Fruit fly (Drosophila melanogaster) whole organism, embryonic: ENCODE measurements around the gene CG7551.

Experiments
- ATbp ChIP-seq: fragments of 200-800 bp; sonication (Bioruptor generic); optimal IDR thresholded peaks from 2 replicates; lab custom pipeline; 2017; ENCODE audit warnings: missing biosample characterization, mild to moderate bottlenecking, missing genetic modification characterization, missing genetic modification reagents
- Asciz ChIP-seq: fragments of 200-800 bp; sonication (Bioruptor generic); optimal IDR thresholded peaks from 2 replicates; lab custom pipeline; 2017; ENCODE audit warnings: missing biosample characterization, mild to moderate bottlenecking, missing genetic modification characterization, missing genetic modification reagents
- Atf3 ChIP-seq: fragments of 200-800 bp; sonication (Bioruptor generic); optimal IDR thresholded peaks from 3 replicates; lab custom pipeline; 2016; ENCODE audit warnings: missing biosample characterization, missing genetic modification characterization
- B-H1 ChIP-seq: fragments of 200-800 bp; sonication (Bioruptor generic); IDR thresholded peaks from 3 replicates; pipeline ENCODE4 v1.3.6; 2022; ENCODE audit warnings: missing biosample characterization, missing genetic modification characterization
- CG11085 ChIP-seq: fragments of 200-800 bp; sonication (Bioruptor generic); IDR thresholded peaks from 2 replicates; pipeline ENCODE4 v1.3.6; 2022; ENCODE audit warnings: missing biosample characterization, missing genetic modification characterization
- CG11093 ChIP-seq: fragments of 200-800 bp; sonication (Bioruptor generic); IDR thresholded peaks from 3 replicates; pipeline ENCODE4 v1.3.6; 2022; ENCODE audit warnings: missing biosample characterization, missing genetic modification characterization
- CG11696 ChIP-seq: fragments of 200-800 bp; sonication (Bioruptor generic); IDR thresholded peaks from 2 replicates; pipeline ENCODE4 v1.3.6; 2022; ENCODE audit warnings: missing biosample characterization, missing genetic modification characterization
- CG12071 ChIP-seq: fragments of 200-800 bp; sonication (Bioruptor generic); optimal IDR thresholded peaks from 3 replicates; lab custom pipeline; 2018; ENCODE audit warnings: missing biosample characterization, mild to moderate bottlenecking, missing genetic modification characterization
- CG13296 ChIP-seq: fragments of 200-800 bp; sonication (Bioruptor generic); optimal IDR thresholded peaks from 3 replicates; lab custom pipeline; 2018; ENCODE audit warnings: missing biosample characterization, mild to moderate bottlenecking, missing genetic modification characterization
- CG15073 ChIP-seq: fragments of 200-800 bp; sonication (Bioruptor generic); optimal IDR thresholded peaks from 2 replicates; lab custom pipeline; 2016; ENCODE audit warnings: missing biosample characterization, missing genetic modification characterization
- CG17612 ChIP-seq: fragments of 200-800 bp; sonication (Bioruptor generic); IDR thresholded peaks from 2 replicates; pipeline ENCODE4 v1.3.6; 2022; ENCODE audit warnings: missing biosample characterization, missing genetic modification characterization
- CG1792 ChIP-seq: fragments of 200-800 bp; sonication (Bioruptor generic); optimal IDR thresholded peaks from 2 replicates; lab custom pipeline; 2016; ENCODE audit warnings: missing biosample characterization, missing genetic modification characterization
- CG2116 ChIP-seq: fragments of 200-800 bp; sonication (Bioruptor generic); optimal IDR thresholded peaks from 3 replicates; lab custom pipeline; 2018; ENCODE audit warnings: missing biosample characterization, mild to moderate bottlenecking, missing genetic modification characterization
- CG2889 ChIP-seq: fragments of 200-800 bp; sonication (Bioruptor generic); IDR thresholded peaks from 3 replicates; pipeline ENCODE4 v1.3.6; 2022; ENCODE audit warnings: missing biosample characterization, missing genetic modification characterization
- CG32532 ChIP-seq: fragments of 200-800 bp; sonication (Bioruptor generic); IDR thresholded peaks from 2 replicates; pipeline ENCODE4 v1.3.6; 2022; ENCODE audit warnings: missing biosample characterization, missing genetic modification characterization
- CG4424 ChIP-seq: fragments of 200-800 bp; sonication (Bioruptor generic); optimal IDR thresholded peaks from 3 replicates; lab custom pipeline; 2016; ENCODE audit warnings: missing biosample characterization, missing genetic modification characterization
- CG4730 ChIP-seq: fragments of 200-800 bp; sonication (Bioruptor generic); IDR thresholded peaks from 2 replicates; pipeline ENCODE4 v1.3.6; 2022; ENCODE audit warnings: missing biosample characterization, missing genetic modification characterization
- CG6689 ChIP-seq: fragments of 200-800 bp; sonication (Bioruptor generic); IDR thresholded peaks from 2 replicates; pipeline ENCODE4 v1.3.6; 2022; ENCODE audit warnings: missing biosample characterization, missing genetic modification characterization
- CG6854 ChIP-seq: fragments of 200-800 bp; sonication (Bioruptor generic); optimal IDR thresholded peaks from 3 replicates; lab custom pipeline; 2017; ENCODE audit warnings: missing biosample characterization, mild to moderate bottlenecking, missing genetic modification characterization
- CG7357 ChIP-seq: fragments of 200-800 bp; sonication (Bioruptor generic); IDR thresholded peaks from 3 replicates; pipeline ENCODE4 v1.3.6; 2022; ENCODE audit warnings: missing biosample characterization, missing genetic modification characterization
- CG8388 ChIP-seq: fragments of 200-800 bp; sonication (Bioruptor generic); optimal IDR thresholded peaks from 2 replicates; lab custom pipeline; 2019; ENCODE audit warnings: missing biosample characterization, mild to moderate bottlenecking, missing genetic modification characterization, moderate library complexity
- Camta ChIP-seq: fragments of 200-800 bp; sonication (Bioruptor generic); optimal IDR thresholded peaks from 2 replicates; lab custom pipeline; 2016; ENCODE audit warnings: missing biosample characterization, missing genetic modification characterization
- CrebB ChIP-seq: fragments of 200-800 bp; sonication (Bioruptor generic); optimal IDR thresholded peaks from 3 replicates; lab custom pipeline; 2018; ENCODE audit warnings: missing biosample characterization, mild to moderate bottlenecking, missing genetic modification characterization
- D19B ChIP-seq: fragments of 200-800 bp; sonication (Bioruptor generic); optimal IDR thresholded peaks from 2 replicates; lab custom pipeline; 2017; ENCODE audit warnings: missing biosample characterization, mild to moderate bottlenecking, missing genetic modification characterization
- E2f2 ChIP-seq: fragments of 200-800 bp; sonication (Bioruptor generic); IDR thresholded peaks from 2 replicates; pipeline ENCODE4 v1.3.6; 2022; ENCODE audit warnings: missing biosample characterization, missing genetic modification characterization
- Ptx1 ChIP-seq: fragments of 200-800 bp; sonication (Bioruptor generic); IDR thresholded peaks from 2 replicates; pipeline ENCODE4 v1.3.6; 2022; ENCODE audit warnings: missing biosample characterization, missing genetic modification characterization
- Trl ChIP-seq, 3 experiments: fragments of >200 bp in 2 of 3; fragments of 200-800 bp in 1 of 3; sonication (Bioruptor generic) in 1 of 3; optimal IDR thresholded peaks; 2 replicates in 1 of 3; 3 replicates in 2 of 3; lab custom pipeline; 2016 to 2017; ENCODE audit warnings: missing biosample characterization in 1 of 3, missing genetic modification characterization in 1 of 3
- bbx ChIP-seq: fragments of 200-800 bp; sonication (Bioruptor generic); IDR thresholded peaks from 2 replicates; pipeline ENCODE4 v1.3.6; 2022; ENCODE audit warnings: missing biosample characterization, missing genetic modification characterization; ENCODE audit not compliant: partially characterized antibody
- bsh ChIP-seq, 2 experiments: fragments of 200-800 bp; sonication (Bioruptor generic); optimal IDR thresholded peaks; 2 replicates each; lab custom pipeline; 2017 to 2018; ENCODE audit warnings: mild to moderate bottlenecking in 2 of 2, missing biosample characterization in 2 of 2, missing genetic modification characterization in 2 of 2, moderate library complexity in 1 of 2
- cato ChIP-seq: fragments of 200-800 bp; sonication (Bioruptor generic); optimal IDR thresholded peaks from 2 replicates; lab custom pipeline; 2016; ENCODE audit warnings: missing biosample characterization, missing genetic modification characterization, borderline replicate concordance
- caup ChIP-seq: fragments of 200-800 bp; sonication (Bioruptor generic); optimal IDR thresholded peaks from 3 replicates; lab custom pipeline; 2017; ENCODE audit warnings: missing biosample characterization, mild to moderate bottlenecking, missing genetic modification characterization, moderate library complexity; ENCODE audit not compliant: severe bottlenecking
- fd102C ChIP-seq: fragments of 200-800 bp; sonication (Bioruptor generic); optimal IDR thresholded peaks from 2 replicates; lab custom pipeline; 2018; ENCODE audit warnings: missing biosample characterization, mild to moderate bottlenecking, missing genetic modification characterization, moderate library complexity
- her ChIP-seq: fragments of 200-800 bp; sonication (Bioruptor generic); optimal IDR thresholded peaks from 2 replicates; lab custom pipeline; 2016; ENCODE audit warnings: missing biosample characterization, missing genetic modification characterization
- jing ChIP-seq: fragments of 200-800 bp; sonication (Bioruptor generic); optimal IDR thresholded peaks from 2 replicates; lab custom pipeline; 2018; ENCODE audit warnings: missing biosample characterization, mild to moderate bottlenecking, missing genetic modification characterization
- lilli ChIP-seq: fragments of 200-800 bp; sonication (Bioruptor generic); optimal IDR thresholded peaks from 3 replicates; lab custom pipeline; 2016; ENCODE audit warnings: missing biosample characterization, missing genetic modification characterization
- nom ChIP-seq: fragments of 200-800 bp; sonication (Bioruptor generic); optimal IDR thresholded peaks from 2 replicates; lab custom pipeline; 2017; ENCODE audit warnings: missing biosample characterization, missing genetic modification characterization, mild to moderate bottlenecking, moderate library complexity, missing genetic modification reagents
- pan ChIP-seq, 4 experiments: fragments of >200 bp in 3 of 4; fragments of 200-800 bp in 1 of 4; sonication (Bioruptor generic) in 1 of 4; optimal IDR thresholded peaks in 3 of 4; IDR thresholded peaks in 1 of 4; 2 replicates each; pipeline versions ENCODE4 v1.3.6 to Lab custom; 2017 to 2022; ENCODE audit warnings: missing biosample characterization in 2 of 4, missing genetic modification characterization in 2 of 4, mixed read lengths in 1 of 4
- sc ChIP-seq, 3 experiments: fragments of >200 bp in 2 of 3; fragments of 200-800 bp in 1 of 3; sonication (Bioruptor generic) in 1 of 3; optimal IDR thresholded peaks; 2 replicates in 2 of 3; 3 replicates in 1 of 3; lab custom pipeline; 2017; ENCODE audit warnings: mild to moderate bottlenecking in 1 of 3, missing biosample characterization in 1 of 3, missing genetic modification characterization in 1 of 3, missing genetic modification reagents in 1 of 3
- scrt ChIP-seq: fragments of 200-800 bp; sonication (Bioruptor generic); optimal IDR thresholded peaks from 2 replicates; lab custom pipeline; 2018; ENCODE audit warnings: missing biosample characterization, mild to moderate bottlenecking, missing genetic modification characterization, moderate library complexity
- sd ChIP-seq: fragments of 200-800 bp; sonication (Bioruptor generic); optimal IDR thresholded peaks from 3 replicates; lab custom pipeline; 2018; ENCODE audit warnings: missing biosample characterization, mild to moderate bottlenecking, missing genetic modification characterization, moderate library complexity
- shn ChIP-seq: fragments of 200-800 bp; sonication (Bioruptor generic); optimal IDR thresholded peaks from 3 replicates; lab custom pipeline; 2016; ENCODE audit warnings: missing biosample characterization, missing genetic modification characterization
- sim ChIP-seq: fragments of 200-800 bp; sonication (Bioruptor generic); IDR thresholded peaks from 2 replicates; pipeline ENCODE4 v1.3.6; 2022; ENCODE audit warnings: missing biosample characterization, missing genetic modification characterization
- slou ChIP-seq: fragments of 200-800 bp; sonication (Bioruptor generic); optimal IDR thresholded peaks from 3 replicates; lab custom pipeline; 2016; ENCODE audit warnings: missing biosample characterization, missing genetic modification characterization
- slp2 ChIP-seq: fragments of 200-800 bp; sonication (Bioruptor generic); optimal IDR thresholded peaks from 2 replicates; lab custom pipeline; 2016; ENCODE audit warnings: missing biosample characterization, missing genetic modification characterization
- stc ChIP-seq: fragments of 200-800 bp; sonication (Bioruptor generic); IDR thresholded peaks from 2 replicates; pipeline ENCODE4 v1.3.6; 2022; ENCODE audit warnings: missing biosample characterization, missing genetic modification characterization
- tll ChIP-seq, 2 experiments: fragments of 200-800 bp in 1 of 2; fragments of >200 bp in 1 of 2; sonication (Bioruptor generic) in 1 of 2; optimal IDR thresholded peaks; 2 replicates each; lab custom pipeline; 2017 to 2019; ENCODE audit warnings: missing biosample characterization in 2 of 2, missing genetic modification characterization in 2 of 2, mild to moderate bottlenecking in 1 of 2, moderate library complexity in 1 of 2
- tna ChIP-seq: fragments of 200-800 bp; sonication (Bioruptor generic); IDR thresholded peaks from 2 replicates; pipeline ENCODE4 v1.3.6; 2022; ENCODE audit warnings: missing biosample characterization, missing genetic modification characterization; ENCODE audit not compliant: partially characterized antibody

CG7551 gene

dm6 chr3L:11431251-11431925 lies 26.9 kb upstream of the CG7551 start (continued):
- TF ChIP-seq Asciz (GFP tag; lab: Kevin White, UChicago) (no peak), B-H1 (peak; percentile 59; the same call in 1 of the 3 replicates), CG32532 (GFP tag; lab: Robert Waterston, UW) (peak; percentile 78), Ptx1 (peak; percentile 87), fd102C (no peak), nom (GFP tag; lab: Kevin White, UChicago) (peak; percentile 69), CG4424 (peak; percentile 62), E2f2 (GFP tag; lab: Robert Waterston, UW) (peak; percentile 36; the same call in 1 of the 2 replicates), Trl (optimal IDR thresholded peaks at IDR 0.05; lab: Kevin White, UChicago) (no peak), Trl (GFP tag; optimal IDR thresholded peaks at IDR 0.05; lab: Kevin White, UChicago) (peak; percentile 58), CG12071 (GFP tag; lab: Kevin White, UChicago) (peak; percentile 45), bsh (GFP tag; optimal IDR thresholded peaks at IDR 0.05; lab: Kevin White, UChicago) (peak; percentile 76 to 79), ATbp (GFP tag; lab: Kevin White, UChicago) (peak; percentile 77), CG11085 (GFP tag; lab: Robert Waterston, UW) (peak; percentile 48; the same call in 1 of the 2 replicates), jing (GFP tag; lab: Kevin White, UChicago) (peak; percentile 67), cato (GFP tag; lab: Kevin White, UChicago) (peak; percentile 38), CG1792 (GFP tag; lab: Kevin White, UChicago) (no peak), CrebB (peak; percentile 6), CG15073 (GFP tag; lab: Kevin White, UChicago) (peak; percentile 42), CG4730 (0 out of 2 replicates have a peak, but pooled peaks have one; percentile 54), caup (GFP tag; lab: Kevin White, UChicago) (peak; percentile 26), CG6854 (peak; percentile 11), CG17612 (peak; percentile 67), tll (GFP tag; optimal IDR thresholded peaks at IDR 0.05; lab: Kevin White, UChicago) (no peak), lilli (GFP tag; lab: Kevin White, UChicago) (peak; percentile 80), pan (optimal IDR thresholded peaks at IDR 0.05; lab: Kevin White, UChicago) (no peak), pan (GFP tag; optimal IDR thresholded peaks at IDR 0.05 in 1 of 2, IDR thresholded peaks at IDR 0.05 in 1 of 2) (peak in 1 of 2 experiments; percentile 90), CG6689 (peak; percentile 62; the same call in 1 of the 2 replicates), Atf3 (GFP tag; lab: Kevin White, UChicago) (peak; percentile 59), slp2 (no peak), tna (no peak), scrt (GFP tag; lab: Kevin White, UChicago) (peak; percentile 27), CG7357 (GFP tag; lab: Robert Waterston, UW) (peak; percentile 61; the same call in 2 of the 3 replicates), CG2889 (GFP tag; lab: Robert Waterston, UW) (peak; percentile 71), CG11093 (GFP tag; lab: Robert Waterston, UW) (peak; percentile 27; the same call in 1 of the 3 replicates), sd (tag; lab: Kevin White, UChicago) (peak; percentile 26), CG11696 (GFP tag; lab: Robert Waterston, UW) (peak; percentile 50), stc (peak; percentile 76), CG8388 (GFP tag; lab: Kevin White, UChicago) (peak; percentile 59), D19B (GFP tag; lab: Kevin White, UChicago) (peak; percentile 28), CG13296 (GFP tag; lab: Kevin White, UChicago) (peak; percentile 47), Camta (GFP tag; lab: Kevin White, UChicago) (peak; percentile 49), sc (optimal IDR thresholded peaks at IDR 0.05; lab: Kevin White, UChicago) (no peak), sc (GFP tag; optimal IDR thresholded peaks at IDR 0.05; lab: Kevin White, UChicago) (peak; percentile 14), slou (GFP tag; lab: Kevin White, UChicago) (peak; percentile 7), sim (GFP tag; lab: Robert Waterston, UW) (no peak), her (GFP tag; lab: Kevin White, UChicago) (no peak), shn (GFP tag; lab: Kevin White, UChicago) (peak; percentile 49), bbx (GFP tag; lab: Robert Waterston, UW) (no peak), CG2116 (GFP tag; lab: Kevin White, UChicago) (peak; percentile 0)
